Fruit fly (Drosophila melanogaster): ENCODE results near the gene CG7530.

- TF ChIP-seq Hr78 (GFP tag; optimal IDR thresholded peaks at IDR 0.05) = no peak
- no peak for TF ChIP-seq Hnf4 (GFP tag; optimal IDR thresholded peaks at IDR 0.05)
- TF ChIP-seq psq (GFP tag; optimal IDR thresholded peaks at IDR 0.05) = no peak
- no peak for TF ChIP-seq Myc (optimal IDR thresholded peaks at IDR 0.05)
- no peak for TF ChIP-seq OdsH (GFP tag; optimal IDR thresholded peaks at IDR 0.05)
These were observed 23.1 kb upstream of the CG7530 start, which contains the start of gene CG7362 for dm6 chr3R:14754360-14754759.
